Worm (Caenorhabditis elegans) whole organism, young adult: ENCODE measurements around the gene F46H5.5.

Experiments
- C17E4.6 ChIP-seq: fragments of 200-800 bp; sonication (Bioruptor generic); IDR thresholded peaks from 2 replicates; pipeline ENCODE4 v1.3.6; 2022; ENCODE audit warnings: missing genetic modification reagents, missing genetic modification characterization, missing compliant biosample characterization
- F10E7.11 ChIP-seq: sonication (generic microtip); optimal IDR thresholded peaks from 2 replicates; lab custom pipeline; 2017; ENCODE audit warnings: mild to moderate bottlenecking, missing genetic modification characterization, moderate library complexity, missing compliant biosample characterization
- F23B12.7 ChIP-seq: sonication (generic microtip); optimal IDR thresholded peaks from 2 replicates; lab custom pipeline; 2017; ENCODE audit warnings: missing genetic modification characterization, mild to moderate bottlenecking, missing compliant biosample characterization, antibody characterized with exemption, moderate library complexity; ENCODE audit not compliant: insufficient read depth
- F37B4.10 ChIP-seq: fragments of 200-800 bp; sonication (Bioruptor generic); IDR thresholded peaks from 2 replicates; pipeline ENCODE4 v1.3.6; 2022; ENCODE audit warnings: missing genetic modification characterization, missing compliant biosample characterization
- T07F8.4 ChIP-seq: sonication (generic microtip); optimal IDR thresholded peaks from 2 replicates; lab custom pipeline; 2016; ENCODE audit warnings: mild to moderate bottlenecking, missing genetic modification characterization, moderate library complexity, missing compliant biosample characterization
- Y53G8AR.9 ChIP-seq: fragments of 200-800 bp; sonication (Bioruptor generic); conservative IDR thresholded peaks from 2 replicates; pipeline ENCODE4 v1.3.6; 2022; ENCODE audit warnings: missing genetic modification reagents, missing genetic modification characterization, missing compliant biosample characterization
- Y79H2A.3 ChIP-seq: fragments of 200-800 bp; sonication (Bioruptor generic); conservative IDR thresholded peaks from 2 replicates; pipeline ENCODE4 v1.3.6; 2022; ENCODE audit warnings: missing genetic modification reagents, missing genetic modification characterization, missing compliant biosample characterization
- aptf-2 ChIP-seq: fragments of 200-800 bp; sonication (Bioruptor generic); conservative IDR thresholded peaks from 2 replicates; pipeline ENCODE4 v1.3.6; 2022; ENCODE audit warnings: missing genetic modification reagents, missing genetic modification characterization, missing compliant biosample characterization
- aptf-3 ChIP-seq: fragments of 200-800 bp; sonication (Bioruptor generic); IDR thresholded peaks from 2 replicates; pipeline ENCODE4 v1.3.6; 2022; ENCODE audit warnings: missing genetic modification characterization, missing compliant biosample characterization
- atf-7 ChIP-seq: sonication (generic microtip); optimal IDR thresholded peaks from 2 replicates; lab custom pipeline; 2017; ENCODE audit warnings: mild to moderate bottlenecking, missing genetic modification characterization, missing compliant biosample characterization
- attf-3 ChIP-seq: fragments of 200-800 bp; sonication (Bioruptor generic); conservative IDR thresholded peaks from 2 replicates; pipeline ENCODE4 v1.3.6; 2022; ENCODE audit warnings: missing genetic modification reagents, missing genetic modification characterization, missing compliant biosample characterization
- attf-6 ChIP-seq: fragments of 200-800 bp; sonication (Bioruptor generic); IDR thresholded peaks from 2 replicates; pipeline ENCODE4 v1.3.6; 2022; ENCODE audit warnings: missing genetic modification reagents, missing genetic modification characterization, missing compliant biosample characterization
- bed-1 ChIP-seq: fragments of 200-800 bp; sonication (Bioruptor generic); IDR thresholded peaks from 2 replicates; pipeline ENCODE4 v1.3.6; 2022; ENCODE audit warnings: missing genetic modification reagents, missing genetic modification characterization, missing compliant biosample characterization
- bed-2 ChIP-seq: fragments of 200-800 bp; sonication (Bioruptor generic); IDR thresholded peaks from 2 replicates; pipeline ENCODE4 v1.3.6; 2022; ENCODE audit warnings: missing genetic modification reagents, missing genetic modification characterization, missing compliant biosample characterization
- cebp-1 ChIP-seq, 2 experiments: fragments of 200-800 bp in 1 of 2; sonication (Bioruptor generic) in 1 of 2; sonication (generic microtip) in 1 of 2; IDR thresholded peaks in 1 of 2; optimal IDR thresholded peaks in 1 of 2; 2 replicates each; pipeline versions ENCODE4 v1.3.6 to Lab custom; 2017 to 2022; ENCODE audit warnings: missing compliant biosample characterization in 2 of 2, missing genetic modification characterization in 2 of 2, mild to moderate bottlenecking in 1 of 2, missing genetic modification reagents in 1 of 2, moderate library complexity in 1 of 2
- cebp-2 ChIP-seq: fragments of 200-800 bp; sonication (Bioruptor generic); IDR thresholded peaks from 2 replicates; pipeline ENCODE4 v1.3.6; 2022; ENCODE audit warnings: missing genetic modification characterization, missing compliant biosample characterization
- ceh-58 ChIP-seq: fragments of 200-800 bp; sonication (Bioruptor generic); IDR thresholded peaks from 2 replicates; pipeline ENCODE4 v1.3.6; 2022; ENCODE audit warnings: missing genetic modification characterization, missing compliant biosample characterization
- ceh-79 ChIP-seq: sonication (generic microtip); optimal IDR thresholded peaks from 2 replicates; lab custom pipeline; 2017; ENCODE audit warnings: mild to moderate bottlenecking, missing genetic modification characterization, missing compliant biosample characterization
- chd-7 ChIP-seq: sonication (generic microtip); optimal IDR thresholded peaks from 2 replicates; lab custom pipeline; 2016; ENCODE audit warnings: mild to moderate bottlenecking, missing genetic modification characterization, moderate library complexity, missing compliant biosample characterization
- efl-1 ChIP-seq: fragments of 150-350 bp; optimal IDR thresholded peaks from 2 replicates; lab custom pipeline; 2014; ENCODE audit warnings: missing biosample characterization, missing genetic modification reagents, missing genetic modification characterization
- egrh-3 ChIP-seq: fragments of 200-800 bp; sonication (Bioruptor generic); IDR thresholded peaks from 2 replicates; pipeline ENCODE4 v1.3.6; 2022; ENCODE audit warnings: missing genetic modification reagents, missing genetic modification characterization, missing compliant biosample characterization
- ekl-4 ChIP-seq: fragments of 200-800 bp; sonication (Bioruptor generic); IDR thresholded peaks from 2 replicates; pipeline ENCODE4 v1.3.6; 2022; ENCODE audit warnings: missing genetic modification reagents, missing genetic modification characterization, missing compliant biosample characterization
- him-1 ChIP-seq: sonication (generic microtip); optimal IDR thresholded peaks from 2 replicates; lab custom pipeline; 2016; ENCODE audit warnings: missing genotype, missing genetic modification reagents, missing genetic modification characterization, missing compliant biosample characterization
- hlh-26 ChIP-seq: fragments of 200-800 bp; sonication (Bioruptor generic); conservative IDR thresholded peaks from 2 replicates; pipeline ENCODE4 v1.3.6; 2022; ENCODE audit warnings: missing genetic modification reagents, missing genetic modification characterization, missing compliant biosample characterization
- hrde-1 ChIP-seq: sonication (generic microtip); optimal IDR thresholded peaks from 2 replicates; lab custom pipeline; 2016; ENCODE audit warnings: missing genetic modification characterization, mild to moderate bottlenecking, missing compliant biosample characterization, moderate library complexity, missing genotype, missing genetic modification reagents, borderline replicate concordance
- lin-40 ChIP-seq: sonication (generic microtip); optimal IDR thresholded peaks from 2 replicates; lab custom pipeline; 2016; ENCODE audit warnings: missing genetic modification characterization, mild to moderate bottlenecking, missing compliant biosample characterization, missing genotype, missing genetic modification reagents
- lin-54 ChIP-seq: fragments of 200-800 bp; sonication (Bioruptor generic); optimal IDR thresholded peaks from 2 replicates; lab custom pipeline; 2018; ENCODE audit warnings: mild to moderate bottlenecking, missing genetic modification characterization, missing compliant biosample characterization
- lsy-27 ChIP-seq: sonication (generic microtip); optimal IDR thresholded peaks from 2 replicates; lab custom pipeline; 2017; ENCODE audit warnings: missing genetic modification characterization, mild to moderate bottlenecking, missing compliant biosample characterization, antibody characterized with exemption, missing genotype, borderline replicate concordance; ENCODE audit not compliant: insufficient read depth
- madf-8 ChIP-seq: fragments of 200-800 bp; sonication (Bioruptor generic); conservative IDR thresholded peaks from 2 replicates; pipeline ENCODE4 v1.3.6; 2022; ENCODE audit warnings: missing genetic modification reagents, missing genetic modification characterization, missing compliant biosample characterization
- mes-4 ChIP-seq: sonication (generic microtip); optimal IDR thresholded peaks from 2 replicates; lab custom pipeline; 2016; ENCODE audit warnings: missing genotype, missing genetic modification characterization, missing compliant biosample characterization
- nfya-1 ChIP-seq: sonication (generic microtip); optimal IDR thresholded peaks from 2 replicates; lab custom pipeline; 2017; ENCODE audit warnings: antibody characterized with exemption, missing compliant biosample characterization, missing genetic modification characterization, borderline replicate concordance; ENCODE audit not compliant: insufficient read depth
- nhr-120 ChIP-seq: fragments of 200-800 bp; sonication (Bioruptor generic); IDR thresholded peaks from 2 replicates; pipeline ENCODE4 v1.3.6; 2022; ENCODE audit warnings: missing genetic modification characterization, missing compliant biosample characterization
- rcor-1 ChIP-seq: fragments of 200-800 bp; sonication (Bioruptor generic); IDR thresholded peaks from 2 replicates; pipeline ENCODE4 v1.3.6; 2022; ENCODE audit warnings: missing genetic modification reagents, missing genetic modification characterization, missing compliant biosample characterization
- repo-1 ChIP-seq: sonication (generic microtip); optimal IDR thresholded peaks from 2 replicates; lab custom pipeline; 2017; ENCODE audit warnings: mild to moderate bottlenecking, missing genetic modification characterization, missing compliant biosample characterization
- snpc-1.1 ChIP-seq: sonication (generic microtip); optimal IDR thresholded peaks from 2 replicates; lab custom pipeline; 2017; ENCODE audit warnings: missing genetic modification characterization, mild to moderate bottlenecking, missing compliant biosample characterization, antibody characterized with exemption, moderate library complexity, missing genotype, missing genetic modification reagents; ENCODE audit not compliant: insufficient read depth
- snpc-1.3 ChIP-seq: sonication (generic microtip); optimal IDR thresholded peaks from 2 replicates; lab custom pipeline; 2017; ENCODE audit warnings: missing genetic modification characterization, mild to moderate bottlenecking, missing compliant biosample characterization, antibody characterized with exemption, moderate library complexity, missing genotype, missing genetic modification reagents; ENCODE audit not compliant: insufficient read depth
- unc-130 ChIP-seq: sonication (generic microtip); optimal IDR thresholded peaks from 2 replicates; lab custom pipeline; 2016; ENCODE audit warnings: missing genetic modification reagents, missing genetic modification characterization, missing compliant biosample characterization
- zfh-2 ChIP-seq: fragments of 200-800 bp; sonication (Bioruptor generic); conservative IDR thresholded peaks from 2 replicates; pipeline ENCODE4 v1.3.6; 2022; ENCODE audit warnings: missing genetic modification reagents, missing genetic modification characterization, missing compliant biosample characterization
- ztf-22 ChIP-seq: fragments of 200-800 bp; sonication (Bioruptor generic); optimal IDR thresholded peaks from 2 replicates; lab custom pipeline; 2018; ENCODE audit warnings: mild to moderate bottlenecking, missing genetic modification characterization, moderate library complexity, missing compliant biosample characterization
- ztf-25 ChIP-seq: fragments of 200-800 bp; sonication (Bioruptor generic); IDR thresholded peaks from 2 replicates; pipeline ENCODE4 v1.3.6; 2022; ENCODE audit warnings: missing genetic modification reagents, missing genetic modification characterization, missing compliant biosample characterization
- ztf-26 ChIP-seq: sonication (generic microtip); optimal IDR thresholded peaks from 2 replicates; lab custom pipeline; 2017; ENCODE audit warnings: missing genetic modification characterization, missing compliant biosample characterization
- ztf-28 ChIP-seq: fragments of 200-800 bp; sonication (Bioruptor generic); IDR thresholded peaks from 2 replicates; pipeline ENCODE4 v1.3.6; 2022; ENCODE audit warnings: missing genetic modification reagents, missing genetic modification characterization, missing compliant biosample characterization

The F46H5.5 gene

DNA sequence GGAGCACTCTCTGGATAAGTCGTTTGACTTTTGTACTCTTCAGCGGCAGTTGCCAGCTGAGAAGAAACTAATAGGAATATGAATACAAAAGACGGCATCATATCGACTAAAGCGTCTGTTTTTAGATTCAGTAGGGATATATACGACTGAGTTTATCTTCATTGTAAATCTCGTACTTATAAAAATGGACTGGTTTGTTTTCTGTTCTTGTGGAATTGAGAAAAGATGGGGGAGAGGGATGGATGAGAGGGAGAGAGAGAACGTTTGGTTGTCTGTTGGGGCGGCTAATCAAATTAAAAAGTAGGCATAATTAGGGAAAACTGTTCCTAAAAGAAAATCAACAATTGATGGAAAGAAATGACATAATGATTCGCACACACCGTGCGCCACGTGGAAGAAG is 12.6 kb upstream of the F46H5.5 start, which contains the start of gene grd-7:
Gene grd-7, minus strand, starts transcription at position 101 of the 400 bp plus-strand sequence.
- no peak for TF ChIP-seq efl-1
- no peak for TF ChIP-seq attf-3 (GFP tag; lab: Robert Waterston, UW)
- no peak for TF ChIP-seq ztf-28
- no peak for TF ChIP-seq madf-8
- TF ChIP-seq ceh-79 (tag; lab: Kevin White, UChicago): no peak
- TF ChIP-seq cebp-1 (GFP tag; IDR thresholded peaks at IDR 0.05; lab: Robert Waterston, UW): no peak
- no peak for TF ChIP-seq cebp-1 (tag; optimal IDR thresholded peaks at IDR 0.05; lab: Kevin White, UChicago)
- no peak for TF ChIP-seq bed-1 (GFP tag; lab: Robert Waterston, UW)
- no peak for TF ChIP-seq C17E4.6 (GFP tag; lab: Robert Waterston, UW)
- TF ChIP-seq ztf-26 (tag; lab: Kevin White, UChicago): no peak
- TF ChIP-seq repo-1 (tag; lab: Kevin White, UChicago): no peak
- TF ChIP-seq ztf-25 (GFP tag; lab: Robert Waterston, UW): no peak
- no peak for TF ChIP-seq F37B4.10 (GFP tag; lab: Robert Waterston, UW)
- TF ChIP-seq aptf-2 (GFP tag; lab: Robert Waterston, UW): no peak
- TF ChIP-seq snpc-1.1 (tag; lab: Kevin White, UChicago): no peak
- TF ChIP-seq lin-54 (GFP tag; lab: Kevin White, UChicago): no peak
- TF ChIP-seq hlh-26 (GFP tag; lab: Robert Waterston, UW): no peak
- no peak for TF ChIP-seq snpc-1.3
- TF ChIP-seq bed-2 (GFP tag; lab: Robert Waterston, UW): no peak
- no peak for TF ChIP-seq lsy-27

DNA sequence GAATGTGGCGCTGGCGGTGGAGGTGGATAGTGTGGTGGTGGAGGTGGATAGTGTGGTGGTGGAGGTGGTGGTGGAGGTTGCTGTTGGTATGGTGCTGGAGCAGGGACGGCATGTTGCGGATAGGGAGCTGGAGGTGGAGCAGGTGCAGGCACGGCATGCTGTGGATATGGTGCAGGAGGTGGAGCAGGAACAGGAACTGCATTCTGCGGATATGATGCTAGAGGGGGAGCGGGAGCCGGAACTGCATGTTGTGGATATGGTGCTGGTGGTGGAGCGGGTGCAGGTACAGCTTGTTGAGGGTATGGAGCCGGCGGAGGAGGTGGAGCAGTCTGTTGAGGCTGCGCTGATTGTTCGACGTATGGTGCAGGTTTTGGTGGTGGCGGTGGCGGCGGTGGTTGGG is 12.2 kb upstream of the F46H5.5 start:
- peak; percentile 79 for TF ChIP-seq egrh-3 (GFP tag; lab: Robert Waterston, UW)
- peak; percentile 89 for TF ChIP-seq zfh-2 (GFP tag; lab: Robert Waterston, UW)
- no peak for TF ChIP-seq atf-7
- TF ChIP-seq Y53G8AR.9: no peak
- no peak for TF ChIP-seq chd-7 (tag; lab: Kevin White, UChicago)
- TF ChIP-seq nfya-1 (tag; lab: Kevin White, UChicago): no peak
- 0 out of 2 replicates have a peak, but pooled peaks have one; percentile 24 for TF ChIP-seq cebp-2 (GFP tag; lab: Robert Waterston, UW)
- TF ChIP-seq mes-4 (tag; lab: Kevin White, UChicago): no peak
- TF ChIP-seq lin-40 (tag; lab: Kevin White, UChicago): no peak
- no peak for TF ChIP-seq F23B12.7 (tag; lab: Kevin White, UChicago)

DNA sequence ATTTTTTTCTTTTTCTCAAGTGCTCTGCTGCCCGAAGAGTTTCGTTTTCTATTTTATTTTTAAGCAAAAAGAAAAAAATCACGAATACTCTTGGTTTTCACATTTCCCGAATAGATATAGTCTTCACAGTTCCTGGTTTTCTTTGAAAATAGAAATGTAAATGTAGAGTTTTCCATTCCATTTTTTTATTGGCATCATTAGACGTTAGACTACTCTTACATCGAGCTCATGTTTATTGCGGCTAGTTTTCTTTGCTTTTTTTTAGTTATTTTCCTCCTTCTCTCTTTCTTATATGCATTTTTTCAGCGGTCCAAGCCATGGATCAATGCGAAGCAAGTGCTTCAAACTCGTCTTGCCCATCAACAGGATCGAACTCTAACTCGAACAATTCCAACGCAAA is 8.6 kb upstream of the F46H5.5 start, which contains the start of gene F46H5.2:
Gene F46H5.2, plus strand, starts transcription at position 301 of the 400 bp plus-strand sequence.
- TF ChIP-seq zfh-2 (GFP tag; lab: Robert Waterston, UW) (peak; percentile 1; the same call in 1 of the 2 replicates), ztf-26 (tag; lab: Kevin White, UChicago) (no peak), bed-2 (GFP tag; lab: Robert Waterston, UW) (no peak)

DNA sequence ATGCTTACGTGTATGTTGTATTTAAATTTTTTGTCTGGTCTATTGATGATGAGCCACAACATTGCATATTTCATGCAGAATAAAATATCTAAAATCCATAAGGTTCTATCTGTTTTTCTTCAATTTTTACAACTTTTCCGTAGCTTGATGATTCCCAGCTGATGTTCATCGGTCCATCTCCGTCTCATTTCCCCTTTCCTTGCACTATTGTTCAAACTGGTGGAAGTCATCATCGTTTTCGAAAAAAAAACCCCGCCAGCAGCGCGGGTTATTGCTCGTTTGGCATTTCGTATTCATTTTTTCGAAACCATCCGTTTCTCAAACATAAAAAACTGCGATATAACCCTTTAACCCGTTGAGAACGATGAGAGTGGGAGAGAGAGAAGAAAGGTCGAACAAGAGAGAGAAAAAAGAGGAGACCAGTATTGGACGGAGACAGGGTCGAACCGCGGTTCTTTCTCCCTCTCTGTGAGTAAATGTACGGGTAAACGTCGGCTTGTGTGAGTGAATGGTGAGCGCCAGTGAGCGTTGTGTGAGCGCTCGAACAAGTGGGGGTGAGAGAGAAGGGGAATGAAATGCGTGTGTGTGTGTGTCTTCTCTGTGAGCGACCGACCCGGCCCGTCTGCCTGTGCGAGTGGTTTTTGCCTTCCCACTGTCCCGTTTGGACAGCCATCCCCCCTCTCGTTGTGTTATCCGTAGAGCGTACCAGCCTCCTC is 8.0 kb upstream of the F46H5.5 start:
- TF ChIP-seq nhr-120 (GFP tag; lab: Robert Waterston, UW): no peak
- peak; percentile 56 for TF ChIP-seq ztf-22
- TF ChIP-seq rcor-1 (GFP tag; lab: Robert Waterston, UW): peak; percentile 77
- no peak for TF ChIP-seq ekl-4 (GFP tag; lab: Robert Waterston, UW)
- no peak for TF ChIP-seq T07F8.4 (tag; lab: Kevin White, UChicago)
- TF ChIP-seq Y79H2A.3: no peak
- no peak for TF ChIP-seq attf-6
- no peak for TF ChIP-seq unc-130
- TF ChIP-seq him-1 (tag; lab: Kevin White, UChicago): no peak
- TF ChIP-seq ceh-58 (GFP tag; lab: Robert Waterston, UW): no peak
- TF ChIP-seq hrde-1: no peak
- TF ChIP-seq aptf-3 (GFP tag; lab: Robert Waterston, UW): no peak
- TF ChIP-seq F10E7.11 (tag; lab: Kevin White, UChicago): no peak
